Fruit fly (Drosophila melanogaster) whole organism, prepupa: ENCODE data around the gene beta'COP.

Experiments
- CG15336 ChIP-seq: fragments of 200-800 bp; sonication (Bioruptor generic); IDR thresholded peaks from 2 replicates; pipeline ENCODE4 v1.3.6; 2022; ENCODE audit warnings: missing biosample characterization, missing genetic modification characterization
- CG8119 ChIP-seq: fragments of 200-800 bp; sonication (Bioruptor generic); IDR thresholded peaks from 3 replicates; pipeline ENCODE4 v1.3.6; 2022; ENCODE audit warnings: missing biosample characterization, missing genetic modification characterization
- Ets21C ChIP-seq: fragments of 200-800 bp; sonication (Bioruptor generic); optimal IDR thresholded peaks from 3 replicates; lab custom pipeline; 2016; ENCODE audit warnings: missing biosample characterization, missing genetic modification characterization
- Gug ChIP-seq: fragments of 200-800 bp; sonication (Bioruptor generic); IDR thresholded peaks from 2 replicates; pipeline ENCODE4 v1.3.6; 2022; ENCODE audit warnings: missing biosample characterization, missing genetic modification characterization
- Sox14 ChIP-seq: fragments of 200-800 bp; sonication (Bioruptor generic); optimal IDR thresholded peaks from 3 replicates; lab custom pipeline; 2016; ENCODE audit warnings: missing biosample characterization, missing genetic modification characterization

beta'COP gene

dm6 chr2L:13430919-13431502, 52.3 kb downstream of the beta'COP start (continued):
- TF ChIP-seq CG15336 (GFP tag; lab: Robert Waterston, UW) (0 out of 2 replicates have a peak, but pooled peaks have one; percentile 43), Ets21C (no peak), Gug (GFP tag; lab: Robert Waterston, UW) (no peak), CG8119 (peak; percentile 61), Sox14 (GFP tag; lab: Kevin White, UChicago) (no peak)
